Fruit fly (Drosophila melanogaster): ENCODE measurements around the gene Uros2.

Uros2 gene

dm6 chr3R:15816276-15816675, 28.0 kb downstream of the Uros2 start (continued):
- TF ChIP-seq wdn (GFP tag; IDR thresholded peaks at IDR 0.05) (0 out of 2 replicates have a peak, but pooled peaks have one; percentile 5), E2f1 (GFP tag; IDR thresholded peaks at IDR 0.05) (peak; percentile 43), Meics (GFP tag; optimal IDR thresholded peaks at IDR 0.05) (no peak), CG10979 (tag; optimal IDR thresholded peaks at IDR 0.05) (peak; percentile 1), dmrt11E (tag; optimal IDR thresholded peaks at IDR 0.05) (peak; percentile 32)

DNA sequence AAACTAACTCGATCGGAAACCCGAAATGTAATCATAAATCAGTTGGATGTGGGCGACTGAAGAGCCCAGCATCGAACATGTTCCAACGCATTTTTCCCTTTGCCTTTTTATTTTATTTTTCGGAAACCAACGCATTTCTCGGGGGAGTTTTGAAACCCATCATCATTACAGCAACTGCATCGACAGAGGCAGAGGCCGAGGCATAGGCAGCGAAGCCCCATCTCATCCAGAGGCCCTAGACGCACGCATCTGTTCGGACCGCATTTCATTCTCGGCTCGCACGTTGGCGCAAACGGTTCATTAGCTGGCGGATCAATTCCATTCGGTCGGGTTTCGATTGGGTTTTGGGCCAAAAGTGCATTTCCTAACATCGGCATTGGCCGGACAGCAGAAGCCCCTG, 37.2 kb downstream of the Uros2 start, which contains the start of gene CG4576:
TSS of gene CG4576 (plus strand) at position 227 of the 400 bp plus-strand sequence.
- TF ChIP-seq Opbp (GFP tag; IDR thresholded peaks at IDR 0.05; ENCODE audit: partially characterized antibody) = no peak
- no peak for TF ChIP-seq NK7.1 (GFP tag; optimal IDR thresholded peaks at IDR 0.05)
- TF ChIP-seq stc (GFP tag; IDR thresholded peaks at IDR 0.05) = 0 out of 2 replicates have a peak, but pooled peaks have one; percentile 23
- peak; percentile 66 for TF ChIP-seq nom (GFP tag; optimal IDR thresholded peaks at IDR 0.05)
- no peak for TF ChIP-seq Rfx (GFP tag; IDR thresholded peaks at IDR 0.05)
- TF ChIP-seq chinmo (GFP tag; IDR thresholded peaks at IDR 0.05; ENCODE audit: partially characterized antibody) = 0 out of 4 replicates have a peak, but pooled peaks have one; percentile 7
- TF ChIP-seq Dfd (GFP tag; optimal IDR thresholded peaks at IDR 0.05) = no peak
- 0 out of 2 replicates have a peak, but pooled peaks have one; percentile 35 for TF ChIP-seq chm (GFP tag; IDR thresholded peaks at IDR 0.05)
- TF ChIP-seq sens (GFP tag) = peak; percentile 35
- no peak for TF ChIP-seq nau (GFP tag; optimal IDR thresholded peaks at IDR 0.05)
- peak; percentile 12 for TF ChIP-seq Jarid2 (GFP tag; optimal IDR thresholded peaks at IDR 0.05)
- no peak for TF ChIP-seq CG12104 (GFP tag; optimal IDR thresholded peaks at IDR 0.05)
- peak; percentile 97 for TF ChIP-seq CG5180 (GFP tag; optimal IDR thresholded peaks at IDR 0.05)
- 0 out of 2 replicates have a peak, but pooled peaks have one; percentile 22 for TF ChIP-seq ara (GFP tag; IDR thresholded peaks at IDR 0.05)
- 0 out of 3 replicates have a peak, but pooled peaks have one; percentile 58 for TF ChIP-seq CG11456 (GFP tag; IDR thresholded peaks at IDR 0.05)
- no peak for TF ChIP-seq Mes4 (GFP tag; optimal IDR thresholded peaks at IDR 0.05)
- TF ChIP-seq sr (GFP tag; IDR thresholded peaks at IDR 0.05) = peak; percentile 68

dm6 chr3R:15827559-15827958, 39.2 kb downstream of the Uros2 start:
- 0 out of 2 replicates have a peak, but pooled peaks have one; percentile 5 for TF ChIP-seq Ada2b (GFP tag; IDR thresholded peaks at IDR 0.05)
- peak; percentile 55 for TF ChIP-seq CG13424 (tag; optimal IDR thresholded peaks at IDR 0.05)
- no peak for TF ChIP-seq CG18599 (GFP tag; optimal IDR thresholded peaks at IDR 0.05)
- TF ChIP-seq CG3847 (GFP tag; IDR thresholded peaks at IDR 0.05) = no peak
- peak; percentile 45; the same call in 1 of the 3 replicates for TF ChIP-seq dysf (GFP tag; IDR thresholded peaks at IDR 0.05)
- TF ChIP-seq CoRest (tag; optimal IDR thresholded peaks at IDR 0.05) = peak; percentile 21
- TF ChIP-seq Atf6 (GFP tag; IDR thresholded peaks at IDR 0.05) = no peak; the same call in 1 of the 2 replicates
- TF ChIP-seq grau (tag; optimal IDR thresholded peaks at IDR 0.05) = peak; percentile 31
- TF ChIP-seq lmd (GFP tag; IDR thresholded peaks at IDR 0.05) = peak; percentile 30
- peak in 1 of 2 experiments; percentile 3 for TF ChIP-seq Eip74EF (GFP tag; optimal IDR thresholded peaks at IDR 0.05)
- TF ChIP-seq CG2712 (tag; optimal IDR thresholded peaks at IDR 0.05) = peak; percentile 50
- no peak for TF ChIP-seq CG34224 (GFP tag; IDR thresholded peaks at IDR 0.05; ENCODE audit: partially characterized antibody)
- peak; percentile 20 for TF ChIP-seq CG5180 (GFP tag; optimal IDR thresholded peaks at IDR 0.05)
- no peak for TF ChIP-seq amos (GFP tag; IDR thresholded peaks at IDR 0.05; ENCODE audit: partially characterized antibody)
- no peak for TF ChIP-seq eyg (GFP tag; optimal IDR thresholded peaks at IDR 0.05)
- TF ChIP-seq CG1529 (GFP tag; optimal IDR thresholded peaks at IDR 0.05) = no peak
- no peak for TF ChIP-seq CG6254 (GFP tag; optimal IDR thresholded peaks at IDR 0.05)
- no peak for TF ChIP-seq emc (GFP tag; optimal IDR thresholded peaks at IDR 0.05)
- no peak for TF ChIP-seq B-H2 (GFP tag; optimal IDR thresholded peaks at IDR 0.05)
- TF ChIP-seq gro (GFP tag; optimal IDR thresholded peaks at IDR 0.05) = no peak
- TF ChIP-seq Sox102F (GFP tag; optimal IDR thresholded peaks at IDR 0.05) = peak; percentile 51
- TF ChIP-seq pan (optimal IDR thresholded peaks at IDR 0.05) = no peak
- TF ChIP-seq pan (GFP tag; optimal IDR thresholded peaks at IDR 0.05 in 1 of 2, IDR thresholded peaks at IDR 0.05 in 1 of 2) = peak in 1 of 2 experiments; percentile 28
- TF ChIP-seq knrl (GFP tag; IDR thresholded peaks at IDR 0.05; ENCODE audit: partially characterized antibody) = no peak
- no peak for TF ChIP-seq pb (GFP tag; optimal IDR thresholded peaks at IDR 0.05)
- no peak for TF ChIP-seq CG9876 (GFP tag; optimal IDR thresholded peaks at IDR 0.05)
- TF ChIP-seq stc (GFP tag; IDR thresholded peaks at IDR 0.05) = peak; percentile 35; the same call in 1 of the 2 replicates
- peak; percentile 15 for TF ChIP-seq Ets65A (GFP tag)

All from whole organism, embryonic.